Worm (Caenorhabditis elegans) whole organism, midembryonic: ENCODE data around the gene srf-3.

ENCODE experiments used
- T22C8.4 ChIP-seq: fragments of 200-800 bp; sonication (Bioruptor generic); IDR thresholded peaks from 2 replicates; pipeline ENCODE4 v1.3.6; 2022; ENCODE audit warnings: missing genetic modification characterization, missing compliant biosample characterization
- flt-1 ChIP-seq: fragments of 200-800 bp; sonication (Bioruptor generic); IDR thresholded peaks from 2 replicates; pipeline ENCODE4 v1.3.6; 2022; ENCODE audit warnings: missing genetic modification characterization, missing compliant biosample characterization
- ref-1 ChIP-seq: fragments of 200-800 bp; sonication (Bioruptor generic); conservative IDR thresholded peaks from 2 replicates; pipeline ENCODE4 v1.3.6; 2022; ENCODE audit warnings: missing genetic modification reagents, missing genetic modification characterization, missing compliant biosample characterization
- tab-1 ChIP-seq: fragments of 200-800 bp; sonication (Bioruptor generic); IDR thresholded peaks from 2 replicates; pipeline ENCODE4 v1.3.6; 2022; ENCODE audit warnings: missing genetic modification characterization, missing compliant biosample characterization
- ztf-29 ChIP-seq: fragments of 200-800 bp; sonication (Bioruptor generic); IDR thresholded peaks from 2 replicates; pipeline ENCODE4 v1.3.6; 2022; ENCODE audit warnings: missing genetic modification reagents, missing genetic modification characterization, missing compliant biosample characterization

DNA sequence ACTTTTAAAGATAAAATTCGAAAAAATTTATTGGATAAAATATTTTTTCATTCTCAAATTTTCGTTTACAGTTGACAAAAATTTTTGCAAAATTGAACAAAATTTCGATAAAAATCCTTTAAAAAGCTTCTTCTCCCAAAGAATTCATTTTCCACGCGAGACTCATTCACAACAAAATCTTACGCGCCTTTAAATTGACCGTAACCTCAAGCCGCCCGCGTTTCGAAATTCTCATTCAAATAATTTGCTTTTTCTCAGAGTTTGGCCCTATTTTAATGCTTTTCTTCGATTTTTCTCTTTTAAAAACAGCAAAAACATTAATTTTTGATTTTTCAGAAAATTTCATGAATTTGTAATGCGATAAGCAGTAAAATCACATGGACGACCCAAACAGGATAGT is 43.7 kb upstream of the srf-3 start, which contains the start of gene F07C6.4:
- TF ChIP-seq tab-1 (GFP tag; lab: Robert Waterston, UW) = no peak
- TF ChIP-seq flt-1 (GFP tag; lab: Robert Waterston, UW) = no peak
- no peak for TF ChIP-seq ztf-29 (GFP tag; lab: Robert Waterston, UW)
- no peak for TF ChIP-seq T22C8.4 (GFP tag; lab: Robert Waterston, UW)
- TF ChIP-seq ref-1 (GFP tag; lab: Robert Waterston, UW) = no peak
